Worm (Caenorhabditis elegans) whole organism, L4 larva: ENCODE data around the gene sre-3.

Source experiments
- R02D3.7 ChIP-seq: fragments of 150-350 bp; sonication (generic microtip); optimal IDR thresholded peaks from 3 replicates; lab custom pipeline; 2014; ENCODE audit warnings: missing biosample characterization, missing genetic modification characterization
- Y5F2A.4 ChIP-seq: fragments of 200-800 bp; sonication (Bioruptor generic); optimal IDR thresholded peaks from 2 replicates; lab custom pipeline; 2018; ENCODE audit warnings: mild to moderate bottlenecking, missing genetic modification characterization, missing compliant biosample characterization
- dpl-1 ChIP-seq: fragments of 150-350 bp; optimal IDR thresholded peaks from 2 replicates; lab custom pipeline; 2014; ENCODE audit warnings: missing biosample characterization, missing genetic modification reagents, missing genetic modification characterization
- jun-1 ChIP-seq: fragments of 150-350 bp; optimal IDR thresholded peaks from 2 replicates; lab custom pipeline; 2014; ENCODE audit warnings: missing biosample characterization, missing genetic modification reagents, missing genetic modification characterization
- lin-13 ChIP-seq: fragments of 150-350 bp; optimal IDR thresholded peaks from 2 replicates; lab custom pipeline; 2014; ENCODE audit warnings: missing biosample characterization, missing genetic modification reagents, missing genetic modification characterization
- pqm-1 ChIP-seq: sonication (generic microtip); optimal IDR thresholded peaks from 2 replicates; lab custom pipeline; 2017; ENCODE audit warnings: missing biosample characterization, missing genetic modification characterization
- unc-130 ChIP-seq: sonication (generic microtip); optimal IDR thresholded peaks from 2 replicates; lab custom pipeline; 2016; ENCODE audit warnings: missing genetic modification reagents, missing genetic modification characterization, missing compliant biosample characterization

ce11 chrII:7413764-7414163, 28.2 kb downstream of the sre-3 start:
- no peak for TF ChIP-seq R02D3.7 (tag; lab: Kevin White, UChicago)
- TF ChIP-seq dpl-1 (GFP tag; lab: Kevin White, UChicago), result no peak
- no peak for TF ChIP-seq jun-1 (tag; lab: Kevin White, UChicago)
- no peak for TF ChIP-seq Y5F2A.4 (GFP tag; lab: Kevin White, UChicago)
- no peak for TF ChIP-seq unc-130 (GFP tag; lab: Kevin White, UChicago)
- no peak for TF ChIP-seq lin-13
- no peak for TF ChIP-seq pqm-1 (tag; lab: Kevin White, UChicago)
